Fruit fly (Drosophila melanogaster) whole organism: ENCODE measurements around the gene Ns1.

ENCODE experiments used
- CG8478 ChIP-seq: fragments of >200 bp; optimal IDR thresholded peaks from 2 replicates; lab custom pipeline; 2018; ENCODE audit warnings: inconsistent platforms
- Dll ChIP-seq: fragments of >200 bp; optimal IDR thresholded peaks from 2 replicates; lab custom pipeline; 2017
- EcR ChIP-seq, 2 experiments: fragments of >200 bp; optimal IDR thresholded peaks; 2 replicates each; lab custom pipeline; 2017; ENCODE audit warnings: missing biosample characterization in 2 of 2, missing genetic modification characterization in 2 of 2, missing genetic modification reagents in 2 of 2
- pan ChIP-seq: fragments of >200 bp; optimal IDR thresholded peaks from 2 replicates; lab custom pipeline; 2017
- psq ChIP-seq: fragments of >200 bp; optimal IDR thresholded peaks from 2 replicates; lab custom pipeline; 2017
- usp ChIP-seq: fragments of >200 bp; optimal IDR thresholded peaks from 2 replicates; lab custom pipeline; 2017; ENCODE audit warnings: missing biosample characterization, missing genetic modification characterization, mixed read lengths

DNA sequence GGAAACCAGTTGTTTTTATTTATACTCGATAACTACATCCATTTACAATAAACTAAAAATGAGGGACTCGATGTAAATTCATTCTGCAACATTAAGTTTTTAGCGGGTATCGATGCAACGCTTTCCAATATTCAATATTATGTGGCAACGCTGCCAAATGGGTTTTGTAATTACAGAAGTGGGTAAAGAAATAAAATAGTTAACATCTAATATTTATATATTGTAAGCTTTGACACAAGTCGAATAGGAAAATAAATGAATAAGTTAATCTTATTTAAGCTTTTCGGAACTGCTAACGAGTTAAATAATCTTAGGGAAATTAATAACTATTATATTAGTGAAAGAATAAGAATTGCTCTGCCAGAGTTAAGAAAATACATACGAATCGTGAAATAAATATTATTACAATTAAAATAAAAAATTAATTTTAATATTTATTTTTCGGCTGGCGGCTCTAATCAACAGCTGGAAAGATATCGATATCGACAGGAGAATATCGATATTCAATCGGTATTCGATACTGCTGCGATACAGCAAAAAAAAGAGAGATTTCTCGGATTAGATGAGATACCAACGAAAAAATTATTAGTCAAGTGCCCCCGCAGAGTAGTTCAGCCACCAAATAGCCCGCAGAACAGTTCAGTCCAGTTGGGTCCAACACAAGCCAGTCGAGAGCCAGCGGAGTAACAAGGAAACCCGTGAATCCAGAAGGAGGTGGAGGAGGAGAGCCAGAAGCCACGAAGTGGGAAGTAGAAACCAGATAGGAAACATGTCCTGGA, 12.7 kb upstream of the Ns1 start, which contains the start of gene GckIII:
- TF ChIP-seq CG8478 (lab: Kevin White, UChicago) (no peak), Dll (lab: Kevin White, UChicago) (no peak), usp (no peak), psq (no peak), EcR (GFP tag; optimal IDR thresholded peaks at IDR 0.05; lab: Kevin White, UChicago) (no peak), pan (lab: Kevin White, UChicago) (no peak)
